Fruit fly (Drosophila melanogaster): ENCODE data around the gene Remo.

Remo gene

dm6 chrX:13276713-13277112 is 11.1 kb upstream of the Remo start (continued):
- TF ChIP-seq Antp (GFP tag; optimal IDR thresholded peaks at IDR 0.05) (no peak), crc (GFP tag; optimal IDR thresholded peaks at IDR 0.05) (no peak), Stat92E (GFP tag; optimal IDR thresholded peaks at IDR 0.05) (no peak), CG12104 (GFP tag; optimal IDR thresholded peaks at IDR 0.05) (peak; percentile 51), CG32767 (GFP tag; IDR thresholded peaks at IDR 0.05) (no peak), CG2875 (GFP tag; optimal IDR thresholded peaks at IDR 0.05) (peak; percentile 10), ATbp (GFP tag; optimal IDR thresholded peaks at IDR 0.05) (peak; percentile 57), Ada2b (GFP tag; IDR thresholded peaks at IDR 0.05) (peak; percentile 82), CG15011 (GFP tag; optimal IDR thresholded peaks at IDR 0.05) (peak; percentile 68), fd102C (GFP tag; optimal IDR thresholded peaks at IDR 0.05) (no peak), CG9609 (GFP tag; optimal IDR thresholded peaks at IDR 0.05) (no peak), ind (GFP tag; optimal IDR thresholded peaks at IDR 0.05) (peak; percentile 71), Opbp (GFP tag; IDR thresholded peaks at IDR 0.05; ENCODE audit: partially characterized antibody) (no peak), Rfx (GFP tag; IDR thresholded peaks at IDR 0.05) (peak; percentile 89), gt (GFP tag; IDR thresholded peaks at IDR 0.05) (no peak), schlank (tag; optimal IDR thresholded peaks at IDR 0.05) (peak; percentile 53), CG8924 (tag; optimal IDR thresholded peaks at IDR 0.05) (peak; percentile 84), gce (GFP tag; IDR thresholded peaks at IDR 0.05) (peak; percentile 56; the same call in 1 of the 3 replicates), stc (GFP tag; IDR thresholded peaks at IDR 0.05) (peak; percentile 69), Myb (GFP tag; optimal IDR thresholded peaks at IDR 0.05) (no peak), Doc2 (GFP tag; IDR thresholded peaks at IDR 0.05) (no peak), CG14667 (GFP tag; IDR thresholded peaks at IDR 0.05) (peak; percentile 60), Doc3 (GFP tag; IDR thresholded peaks at IDR 0.05; ENCODE audit: partially characterized antibody) (no peak), nau (GFP tag; optimal IDR thresholded peaks at IDR 0.05) (no peak), CG18476 (GFP tag; optimal IDR thresholded peaks at IDR 0.05) (peak; percentile 38), Bgb (GFP tag; IDR thresholded peaks at IDR 0.05; ENCODE audit: partially characterized antibody) (no peak), ham (GFP tag; IDR thresholded peaks at IDR 0.05) (peak; percentile 47; the same call in 1 of the 2 replicates), CG3281 (GFP tag; optimal IDR thresholded peaks at IDR 0.05) (peak; percentile 90), en (GFP tag; optimal IDR thresholded peaks at IDR 0.05) (no peak), CG12744 (GFP tag; optimal IDR thresholded peaks at IDR 0.05) (no peak), Ptx1 (GFP tag; IDR thresholded peaks at IDR 0.05) (peak; percentile 83), CG10321 (GFP tag; IDR thresholded peaks at IDR 0.05) (peak; percentile 64), bcd (GFP tag; optimal IDR thresholded peaks at IDR 0.05) (peak; percentile 63), CG32772 (GFP tag; IDR thresholded peaks at IDR 0.05) (peak; percentile 43; the same call in 1 of the 2 replicates), Blimp-1 (GFP tag; optimal IDR thresholded peaks at IDR 0.05) (peak; percentile 64), Meics (GFP tag; optimal IDR thresholded peaks at IDR 0.05) (peak; percentile 89), CG12219 (GFP tag; optimal IDR thresholded peaks at IDR 0.05) (peak; percentile 63), so (GFP tag; IDR thresholded peaks at IDR 0.05) (peak; percentile 81; the same call in 2 of the 3 replicates), CG6813 (GFP tag; optimal IDR thresholded peaks at IDR 0.05) (peak; percentile 69), CG3847 (GFP tag; IDR thresholded peaks at IDR 0.05) (peak; percentile 82), CG4820 (GFP tag; optimal IDR thresholded peaks at IDR 0.05) (peak; percentile 49), BEAF-32 (GFP tag; optimal IDR thresholded peaks at IDR 0.05) (no peak), chinmo (GFP tag; IDR thresholded peaks at IDR 0.05; ENCODE audit: partially characterized antibody) (no peak), zf30C (GFP tag; optimal IDR thresholded peaks at IDR 0.05) (peak; percentile 27), D (optimal IDR thresholded peaks at IDR 0.05) (no peak), D (GFP tag; optimal IDR thresholded peaks at IDR 0.05) (peak; percentile 38), pho (GFP tag; optimal IDR thresholded peaks at IDR 0.05) (peak; percentile 5), fru (optimal IDR thresholded peaks at IDR 0.05) (no peak), CG16813 (GFP tag; IDR thresholded peaks at IDR 0.05; ENCODE audit: partially characterized antibody) (no peak), CG12659 (GFP tag; optimal IDR thresholded peaks at IDR 0.05) (peak; percentile 77), CG16779 (GFP tag; IDR thresholded peaks at IDR 0.05) (no peak)
